Fruit fly (Drosophila melanogaster): ENCODE results near the gene CG14441.
A peak's percentile ranks its signal among the peaks of the same experiment; 100 is the strongest.

Gene CG14441

dm6 chrX:6677826-6678489, 21.4 kb upstream of the CG14441 start, which contains the start of gene Fum1 (continued):
- TF ChIP-seq CG15514 (GFP tag; optimal IDR thresholded peaks at IDR 0.05) (peak; percentile 58), lilli (GFP tag; optimal IDR thresholded peaks at IDR 0.05) (peak; percentile 41), CG17186 (GFP tag; optimal IDR thresholded peaks at IDR 0.05) (peak; percentile 41), CoRest (tag; optimal IDR thresholded peaks at IDR 0.05) (peak; percentile 24), Sin3A (optimal IDR thresholded peaks at IDR 0.05) (peak; percentile 91), CG2129 (GFP tag; IDR thresholded peaks at IDR 0.05; ENCODE audit: partially characterized antibody) (peak; percentile 73), chinmo (GFP tag; IDR thresholded peaks at IDR 0.05; ENCODE audit: partially characterized antibody) (peak; percentile 47; the same call in 1 of the 4 replicates), eyg (GFP tag; optimal IDR thresholded peaks at IDR 0.05) (no peak), Dp (GFP tag; optimal IDR thresholded peaks at IDR 0.05) (peak; percentile 53), Scr (GFP tag; IDR thresholded peaks at IDR 0.05; ENCODE audit: partially characterized antibody) (peak; percentile 95), hkb (optimal IDR thresholded peaks at IDR 0.05) (peak; percentile 69), hkb (GFP tag; IDR thresholded peaks at IDR 0.05) (no peak), hb (GFP tag; IDR thresholded peaks at IDR 0.05; ENCODE audit: partially characterized antibody) (peak; percentile 78; the same call in 2 of the 3 replicates), CG4424 (GFP tag; optimal IDR thresholded peaks at IDR 0.05) (peak; percentile 4), dm (GFP tag; optimal IDR thresholded peaks at IDR 0.05) (peak; percentile 61), CG16815 (GFP tag; optimal IDR thresholded peaks at IDR 0.05) (no peak), CG34376 (GFP tag; optimal IDR thresholded peaks at IDR 0.05) (peak; percentile 40), rib (GFP tag; IDR thresholded peaks at IDR 0.05) (no peak), CG6791 (GFP tag; IDR thresholded peaks at IDR 0.05; ENCODE audit: partially characterized antibody) (peak; percentile 78), aop (GFP tag; IDR thresholded peaks at IDR 0.05) (no peak), CG7963 (GFP tag; IDR thresholded peaks at IDR 0.05; ENCODE audit: partially characterized antibody) (peak; percentile 59; the same call in 2 of the 3 replicates), Trl (optimal IDR thresholded peaks at IDR 0.05) (no peak), Trl (GFP tag; optimal IDR thresholded peaks at IDR 0.05) (peak; percentile 10), CG10147 (GFP tag; optimal IDR thresholded peaks at IDR 0.05) (peak; percentile 16), twi (tag; optimal IDR thresholded peaks at IDR 0.05) (no peak), CG12659 (GFP tag; optimal IDR thresholded peaks at IDR 0.05) (peak; percentile 44), amos (GFP tag; IDR thresholded peaks at IDR 0.05; ENCODE audit: partially characterized antibody) (peak; percentile 80), nau (GFP tag; optimal IDR thresholded peaks at IDR 0.05) (no peak), az2 (GFP tag; optimal IDR thresholded peaks at IDR 0.05) (no peak), Dref (GFP tag; IDR thresholded peaks at IDR 0.05) (peak; percentile 74), sens (GFP tag) (peak; percentile 84), CG6254 (GFP tag; optimal IDR thresholded peaks at IDR 0.05) (no peak), nmo (GFP tag; optimal IDR thresholded peaks at IDR 0.05) (peak; percentile 49), CG9932 (GFP tag; IDR thresholded peaks at IDR 0.05) (peak; percentile 37; the same call in 1 of the 2 replicates), da (GFP tag; optimal IDR thresholded peaks at IDR 0.05) (peak; percentile 23), Sry-δ (GFP tag; optimal IDR thresholded peaks at IDR 0.05) (peak; percentile 96), Med (GFP tag) (peak; percentile 45), CG7786 (GFP tag; optimal IDR thresholded peaks at IDR 0.05) (peak; percentile 25), CG16813 (GFP tag; IDR thresholded peaks at IDR 0.05; ENCODE audit: partially characterized antibody) (peak; percentile 94), CG9437 (GFP tag; optimal IDR thresholded peaks at IDR 0.05) (peak; percentile 60), CG2120 (GFP tag; optimal IDR thresholded peaks at IDR 0.05) (peak; percentile 31), H15 (GFP tag; IDR thresholded peaks at IDR 0.05) (no peak), CG10267 (tag; optimal IDR thresholded peaks at IDR 0.05) (peak; percentile 44), NK7.1 (GFP tag; optimal IDR thresholded peaks at IDR 0.05) (no peak), MESR4 (GFP tag; optimal IDR thresholded peaks at IDR 0.05) (peak; percentile 54), gro (GFP tag; optimal IDR thresholded peaks at IDR 0.05) (peak; percentile 53), D (optimal IDR thresholded peaks at IDR 0.05) (no peak), D (GFP tag; optimal IDR thresholded peaks at IDR 0.05) (no peak), NfI (GFP tag; optimal IDR thresholded peaks at IDR 0.05) (peak; percentile 37), CG8924 (tag; optimal IDR thresholded peaks at IDR 0.05) (peak; percentile 34)

Measured in whole organism, embryonic.